Fruit fly (Drosophila melanogaster): Measurements from ENCODE around the gene Lasp.

Gene Lasp

DNA sequence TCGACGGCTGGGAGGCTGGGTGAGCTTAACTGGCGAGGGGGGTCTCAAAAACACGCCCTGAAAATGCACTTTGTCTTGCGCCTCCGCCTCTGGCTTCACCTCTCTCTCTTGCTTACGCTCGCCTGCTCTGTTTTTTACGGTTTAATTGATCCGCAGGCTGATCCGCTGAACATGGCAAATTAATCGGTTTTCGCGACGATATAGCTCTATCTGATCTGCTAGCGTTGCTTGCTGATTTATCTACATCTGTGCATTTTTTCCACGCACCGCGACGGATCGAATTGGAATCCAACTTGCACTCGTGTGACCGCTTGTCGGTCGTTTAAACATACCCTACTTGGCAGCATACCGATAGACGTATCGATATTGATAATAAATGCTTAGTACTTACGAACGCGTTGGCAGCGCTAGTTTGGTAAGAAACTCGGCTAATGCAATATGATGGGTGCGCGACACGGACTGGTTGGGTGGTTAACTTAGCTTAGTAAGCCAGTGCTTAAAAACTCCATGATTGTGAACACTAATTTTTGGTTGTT, 63.8 kb downstream of the Lasp start, which contains the start of gene Abl (continued):
- TF ChIP-seq ss (GFP tag; optimal IDR thresholded peaks at IDR 0.05) (peak; percentile 59 to 63), pdm3 (GFP tag; optimal IDR thresholded peaks at IDR 0.05) (no peak), Lpt (GFP tag; optimal IDR thresholded peaks at IDR 0.05) (no peak), Hr38 (GFP tag; optimal IDR thresholded peaks at IDR 0.05) (no peak), esn (GFP tag; optimal IDR thresholded peaks at IDR 0.05) (peak; percentile 54), CG10669 (GFP tag; optimal IDR thresholded peaks at IDR 0.05) (no peak), CG32006 (GFP tag; optimal IDR thresholded peaks at IDR 0.05) (no peak), CG8319 (GFP tag; optimal IDR thresholded peaks at IDR 0.05) (no peak)

DNA sequence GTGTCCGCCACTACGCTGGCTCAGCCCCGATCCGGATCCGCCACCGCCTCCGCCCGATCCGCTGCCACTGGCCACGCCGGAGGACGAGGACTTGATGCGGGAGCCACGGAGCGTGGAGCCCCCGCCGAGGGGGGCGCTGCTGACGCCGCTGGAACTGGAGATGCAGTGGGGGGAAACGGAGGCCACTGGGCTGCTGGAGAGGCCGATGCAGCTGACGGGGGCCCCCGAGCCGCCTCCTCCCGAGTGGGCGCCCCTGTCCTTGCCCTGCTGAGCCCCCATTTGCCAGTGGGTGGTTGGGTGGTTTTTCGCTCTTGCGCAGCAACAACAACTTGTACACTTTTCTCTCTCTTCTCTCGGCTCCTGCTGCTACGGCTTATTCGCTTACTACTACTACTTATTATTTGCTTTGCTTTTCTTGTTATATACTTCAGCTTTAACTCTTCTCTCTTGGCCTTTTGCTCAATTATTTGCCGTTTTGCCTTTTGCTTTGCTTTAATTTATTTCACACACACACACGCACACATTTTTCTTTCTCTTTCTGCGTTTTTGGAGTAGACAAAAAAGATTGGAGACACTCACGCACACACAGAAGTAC, 64.5 kb downstream of the Lasp start:
- TF ChIP-seq svp (GFP tag) (no peak), topi (GFP tag; optimal IDR thresholded peaks at IDR 0.05) (no peak), CG6808 (GFP tag; optimal IDR thresholded peaks at IDR 0.05) (no peak), eg (GFP tag; IDR thresholded peaks at IDR 0.05) (0 out of 3 replicates have a peak, but pooled peaks have one; percentile 38), fkh (GFP tag; optimal IDR thresholded peaks at IDR 0.05) (no peak), Gug (GFP tag; IDR thresholded peaks at IDR 0.05) (0 out of 2 replicates have a peak, but pooled peaks have one; percentile 30), Hr4 (GFP tag; optimal IDR thresholded peaks at IDR 0.05) (no peak), CG11902 (GFP tag; optimal IDR thresholded peaks at IDR 0.05) (no peak), Eip75B (GFP tag; optimal IDR thresholded peaks at IDR 0.05) (no peak), CG6163 (GFP tag; IDR thresholded peaks at IDR 0.05) (no peak), acj6 (GFP tag; optimal IDR thresholded peaks at IDR 0.05) (no peak), Ets21C (GFP tag; optimal IDR thresholded peaks at IDR 0.05) (no peak)

DNA sequence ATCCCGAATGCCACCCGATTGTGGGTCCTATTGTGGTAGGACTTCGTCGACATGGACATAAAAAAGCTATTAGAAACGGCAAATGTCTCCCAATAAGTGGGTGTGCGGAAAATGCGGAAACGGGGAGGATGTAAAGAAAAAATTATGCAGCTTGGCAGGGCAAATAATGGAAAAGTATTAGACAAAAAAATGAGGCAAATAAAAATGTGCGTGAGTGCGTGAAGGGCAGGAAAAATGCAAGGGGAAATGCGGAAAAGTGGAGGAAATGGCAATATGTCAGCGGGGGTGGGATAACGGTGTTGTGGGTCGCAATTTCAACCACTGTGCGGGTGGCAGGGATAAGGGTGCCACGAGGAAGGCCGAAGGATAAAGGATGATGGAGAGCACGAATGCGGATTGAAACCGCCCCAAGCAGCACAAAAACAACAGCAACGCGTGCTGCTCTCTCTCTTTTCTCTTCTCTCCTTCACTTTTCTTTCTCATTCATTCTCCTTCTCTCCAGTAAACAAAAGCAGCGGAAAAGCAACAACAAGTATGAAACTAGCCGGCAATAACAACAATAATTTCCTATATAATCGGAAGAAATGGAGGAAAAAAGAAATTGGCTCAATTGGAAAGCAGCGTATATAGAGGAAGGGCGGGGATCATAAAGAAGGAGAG, 66.0 kb downstream of the Lasp start:
- TF ChIP-seq topi (GFP tag; optimal IDR thresholded peaks at IDR 0.05) (no peak), OdsH (GFP tag; optimal IDR thresholded peaks at IDR 0.05) (no peak), CG31627 (GFP tag; optimal IDR thresholded peaks at IDR 0.05) (no peak), ss (GFP tag; optimal IDR thresholded peaks at IDR 0.05) (no peak), Eip75B (GFP tag; optimal IDR thresholded peaks at IDR 0.05) (no peak), pdm3 (GFP tag; optimal IDR thresholded peaks at IDR 0.05) (no peak), fkh (GFP tag; optimal IDR thresholded peaks at IDR 0.05) (no peak), CG6792 (GFP tag; optimal IDR thresholded peaks at IDR 0.05) (no peak), CG7368 (GFP tag; optimal IDR thresholded peaks at IDR 0.05) (no peak), cyc (GFP tag; optimal IDR thresholded peaks at IDR 0.05) (no peak), CG3032 (tag; optimal IDR thresholded peaks at IDR 0.05) (no peak), svp (GFP tag) (no peak)

- TF ChIP-seq CG8319 (GFP tag; optimal IDR thresholded peaks at IDR 0.05) (no peak), fkh (GFP tag; optimal IDR thresholded peaks at IDR 0.05) (peak; percentile 4), svp (GFP tag) (peak; percentile 67)
These were observed 67.0 kb downstream of the Lasp start for dm6 chr3L:16644505-16644904.

dm6 chr3L:16642954-16643353, 68.5 kb downstream of the Lasp start:
- TF ChIP-seq salr (GFP tag; optimal IDR thresholded peaks at IDR 0.05), result peak in 1 of 2 experiments; percentile 34
- no peak for TF ChIP-seq cyc (GFP tag; optimal IDR thresholded peaks at IDR 0.05)
- no peak for TF ChIP-seq Sox15 (GFP tag; optimal IDR thresholded peaks at IDR 0.05)
- TF ChIP-seq achi (GFP tag; optimal IDR thresholded peaks at IDR 0.05), result peak; percentile 50
- peak; percentile 33 for TF ChIP-seq Eip75B (GFP tag; optimal IDR thresholded peaks at IDR 0.05)
- TF ChIP-seq Sox14 (GFP tag; optimal IDR thresholded peaks at IDR 0.05), result peak; percentile 48
- TF ChIP-seq CG8319 (GFP tag; optimal IDR thresholded peaks at IDR 0.05), result peak; percentile 5
- TF ChIP-seq Ets21C (GFP tag; optimal IDR thresholded peaks at IDR 0.05), result no peak
- TF ChIP-seq CG10669 (GFP tag; optimal IDR thresholded peaks at IDR 0.05), result peak; percentile 53
- TF ChIP-seq CG16779 (tag; optimal IDR thresholded peaks at IDR 0.05), result no peak
- peak; percentile 2 for TF ChIP-seq svp (GFP tag)
- peak; percentile 19 for TF ChIP-seq CG3032 (tag; optimal IDR thresholded peaks at IDR 0.05)
- peak; percentile 85 for TF ChIP-seq Hr4 (GFP tag; optimal IDR thresholded peaks at IDR 0.05)
- TF ChIP-seq pdm3 (GFP tag; optimal IDR thresholded peaks at IDR 0.05), result peak; percentile 41
- peak; percentile 78 for TF ChIP-seq CG8119 (GFP tag; IDR thresholded peaks at IDR 0.05)
- TF ChIP-seq CG1621 (tag; optimal IDR thresholded peaks at IDR 0.05), result no peak
- TF ChIP-seq Eip93F (GFP tag; optimal IDR thresholded peaks at IDR 0.05), result no peak
- TF ChIP-seq vri (GFP tag; optimal IDR thresholded peaks at IDR 0.05), result no peak
- peak; percentile 72 for TF ChIP-seq eg (GFP tag; IDR thresholded peaks at IDR 0.05)
- TF ChIP-seq spab (GFP tag; optimal IDR thresholded peaks at IDR 0.05), result peak; percentile 49
- TF ChIP-seq dsx (GFP tag; optimal IDR thresholded peaks at IDR 0.05; ENCODE audit: poor library complexity, severe bottlenecking), result no peak
- TF ChIP-seq Smox (GFP tag; optimal IDR thresholded peaks at IDR 0.05), result no peak
- TF ChIP-seq CG34406 (GFP tag; optimal IDR thresholded peaks at IDR 0.05), result no peak
- TF ChIP-seq esn (GFP tag; optimal IDR thresholded peaks at IDR 0.05), result peak; percentile 24
- no peak for TF ChIP-seq CG7368 (GFP tag; optimal IDR thresholded peaks at IDR 0.05)
- TF ChIP-seq CG32006 (GFP tag; optimal IDR thresholded peaks at IDR 0.05), result peak; percentile 86
- TF ChIP-seq CG6163 (GFP tag; IDR thresholded peaks at IDR 0.05), result peak; percentile 30; the same call in 1 of the 3 replicates
- TF ChIP-seq topi (GFP tag; optimal IDR thresholded peaks at IDR 0.05), result no peak
